Worm (Caenorhabditis elegans): ENCODE data around the gene fbxa-77.

DNA sequence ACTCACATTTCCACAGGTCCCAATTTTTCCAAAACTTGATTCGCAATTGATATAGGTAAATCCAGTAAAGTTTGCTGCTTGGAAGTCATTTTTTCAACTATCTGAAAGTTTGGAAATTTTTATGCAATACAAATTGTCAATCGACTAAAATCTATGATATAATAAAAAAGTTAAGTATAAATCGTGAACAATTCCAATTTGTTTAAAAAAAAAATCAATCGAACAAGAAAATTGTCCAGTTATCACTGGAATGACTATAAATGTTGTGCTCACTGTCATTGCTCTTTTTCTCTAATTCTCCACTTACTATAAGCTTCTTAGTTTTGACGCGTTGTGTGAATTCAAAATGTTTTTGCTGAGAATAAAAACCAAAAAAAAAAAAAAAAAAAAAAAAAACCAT lies 19.9 kb downstream of the fbxa-77 start, which contains the start of gene fbxa-32:
- TF ChIP-seq fkh-10 (GFP tag; optimal IDR thresholded peaks at IDR 0.05) (no peak), dve-1 (tag; optimal IDR thresholded peaks at IDR 0.05) (no peak), lim-6 (tag; optimal IDR thresholded peaks at IDR 0.05) (no peak), sox-2 (GFP tag; IDR thresholded peaks at IDR 0.05) (no peak), ahr-1 (tag; optimal IDR thresholded peaks at IDR 0.05) (no peak), pqm-1 (tag; optimal IDR thresholded peaks at IDR 0.05) (no peak)

Measured in whole organism, late embryonic.